Fruit fly (Drosophila melanogaster): ENCODE results near the gene Rab11.

The Rab11 gene

dm6 chr3R:21163318-21163828 is 52.2 kb downstream of the Rab11 start, which contains the start of gene CG5810 (continued):
- TF ChIP-seq CG10565 (GFP tag; optimal IDR thresholded peaks at IDR 0.05) (no peak), CG6813 (GFP tag; optimal IDR thresholded peaks at IDR 0.05) (peak; percentile 28), pum (GFP tag; optimal IDR thresholded peaks at IDR 0.05) (no peak), Dll (GFP tag; IDR thresholded peaks at IDR 0.05; ENCODE audit: partially characterized antibody) (no peak), CG3281 (GFP tag; optimal IDR thresholded peaks at IDR 0.05) (peak; percentile 39), CG11247 (GFP tag; IDR thresholded peaks at IDR 0.05) (no peak), stc (GFP tag; IDR thresholded peaks at IDR 0.05) (no peak), CG15269 (tag; optimal IDR thresholded peaks at IDR 0.05) (peak; percentile 65), sim (GFP tag; IDR thresholded peaks at IDR 0.05) (no peak), CG8290 (GFP tag; optimal IDR thresholded peaks at IDR 0.05) (no peak), CG8290 (tag; optimal IDR thresholded peaks at IDR 0.05) (peak in 1 of 2 experiments; percentile 86), Jarid2 (GFP tag; optimal IDR thresholded peaks at IDR 0.05) (no peak), ewg (GFP tag; optimal IDR thresholded peaks at IDR 0.05) (no peak), sd (tag; optimal IDR thresholded peaks at IDR 0.05) (peak; percentile 95), CG12219 (GFP tag; optimal IDR thresholded peaks at IDR 0.05) (peak; percentile 51), Hey (tag; optimal IDR thresholded peaks at IDR 0.05) (peak; percentile 83), CG30431 (GFP tag; optimal IDR thresholded peaks at IDR 0.05) (no peak), Bdp1 (GFP tag; optimal IDR thresholded peaks at IDR 0.05) (no peak), dpn (GFP tag; optimal IDR thresholded peaks at IDR 0.05) (no peak), insv (GFP tag; optimal IDR thresholded peaks at IDR 0.05) (no peak), CG17802 (tag; optimal IDR thresholded peaks at IDR 0.05) (no peak), odd (GFP tag; optimal IDR thresholded peaks at IDR 0.05) (peak; percentile 79), CG5953 (GFP tag; IDR thresholded peaks at IDR 0.05) (no peak), CG2678 (tag; optimal IDR thresholded peaks at IDR 0.05) (peak; percentile 55), vfl (GFP tag; optimal IDR thresholded peaks at IDR 0.05) (no peak), CG30403 (GFP tag; optimal IDR thresholded peaks at IDR 0.05) (no peak), en (GFP tag; optimal IDR thresholded peaks at IDR 0.05) (no peak), exex (tag; optimal IDR thresholded peaks at IDR 0.05) (peak; percentile 91)

Measured in whole organism, embryonic.